Worm (Caenorhabditis elegans) whole organism, L4 larva: ENCODE results near the gene srw-102.

Experiments
- F49E8.2 ChIP-seq: sonication (generic microtip); optimal IDR thresholded peaks from 2 replicates; lab custom pipeline; 2016; ENCODE audit warnings: missing compliant biosample characterization, mild to moderate bottlenecking, missing genetic modification characterization, borderline replicate concordance
- hlh-30 ChIP-seq: sonication (generic microtip); optimal IDR thresholded peaks from 2 replicates; lab custom pipeline; 2017; ENCODE audit warnings: antibody characterized with exemption, mild to moderate bottlenecking, missing genetic modification characterization, missing compliant biosample characterization; ENCODE audit not compliant: insufficient read depth
- jun-1 ChIP-seq: fragments of 150-350 bp; optimal IDR thresholded peaks from 2 replicates; lab custom pipeline; 2014; ENCODE audit warnings: missing biosample characterization, missing genetic modification reagents, missing genetic modification characterization
- nhr-6 ChIP-seq: fragments of 150-350 bp; optimal IDR thresholded peaks from 2 replicates; lab custom pipeline; 2014; ENCODE audit warnings: missing biosample characterization, missing genetic modification characterization
- nhr-77 ChIP-seq: fragments of 150-350 bp; optimal IDR thresholded peaks from 2 replicates; lab custom pipeline; 2014; ENCODE audit warnings: missing biosample characterization, missing genetic modification characterization
- unc-130 ChIP-seq: sonication (generic microtip); optimal IDR thresholded peaks from 2 replicates; lab custom pipeline; 2016; ENCODE audit warnings: missing genetic modification reagents, missing genetic modification characterization, missing compliant biosample characterization

ce11 chrV:1699228-1699795 is 20.7 kb upstream of the srw-102 start:
- TF ChIP-seq F49E8.2 (no peak), nhr-6 (tag; lab: Kevin White, UChicago) (no peak), nhr-77 (tag; lab: Kevin White, UChicago) (no peak), jun-1 (tag; lab: Kevin White, UChicago) (no peak), hlh-30 (tag; lab: Kevin White, UChicago) (no peak), unc-130 (GFP tag; lab: Kevin White, UChicago) (no peak)
